Worm (Caenorhabditis elegans) whole organism, L1 larva: ENCODE measurements around the gene cnc-9.

ENCODE experiments used
- aha-1 ChIP-seq: fragments of 150-350 bp; optimal IDR thresholded peaks from 2 replicates; lab custom pipeline; 2014; ENCODE audit warnings: missing biosample characterization, missing genetic modification characterization
- alr-1 ChIP-seq: fragments of 200-800 bp; sonication (Bioruptor generic); optimal IDR thresholded peaks from 2 replicates; lab custom pipeline; 2018; ENCODE audit warnings: borderline replicate concordance, mild to moderate bottlenecking, missing genetic modification characterization, missing compliant biosample characterization
- ama-1 ChIP-seq: fragments of 150-350 bp; optimal IDR thresholded peaks from 2 replicates; lab custom pipeline; 2014
- blmp-1 ChIP-seq: fragments of 150-350 bp; optimal IDR thresholded peaks from 2 replicates; lab custom pipeline; 2014; ENCODE audit warnings: missing biosample characterization, missing genetic modification characterization
- ceh-63 ChIP-seq: fragments of 200-800 bp; sonication (Bioruptor generic); optimal IDR thresholded peaks from 2 replicates; lab custom pipeline; 2018; ENCODE audit warnings: mild to moderate bottlenecking, missing genetic modification characterization, missing compliant biosample characterization
- ceh-90 ChIP-seq: sonication (generic microtip); optimal IDR thresholded peaks from 2 replicates; lab custom pipeline; 2016; ENCODE audit warnings: missing genetic modification characterization, missing compliant biosample characterization
- ces-1 ChIP-seq: fragments of 150-350 bp; optimal IDR thresholded peaks from 2 replicates; lab custom pipeline; 2014; ENCODE audit warnings: missing biosample characterization, missing genetic modification reagents, missing genetic modification characterization
- dpl-1 ChIP-seq, 3 experiments: fragments of 150-350 bp in 2 of 3; sonication (generic microtip) in 1 of 3; optimal IDR thresholded peaks; 2 replicates each; lab custom pipeline; 2014 to 2017; ENCODE audit warnings: missing biosample characterization in 3 of 3, missing genetic modification characterization in 3 of 3, missing genetic modification reagents in 3 of 3
- dsc-1 ChIP-seq: sonication (generic microtip); optimal IDR thresholded peaks from 2 replicates; lab custom pipeline; 2016; ENCODE audit warnings: mild to moderate bottlenecking, missing genetic modification characterization, missing compliant biosample characterization
- efl-1 ChIP-seq, 4 experiments: fragments of 150-350 bp; optimal IDR thresholded peaks in 3 of 4; peaks in 1 of 4; 1 replicate in 1 of 4; 2 replicates in 3 of 4; lab custom pipeline; 2014; ENCODE audit warnings: missing biosample characterization in 2 of 4, missing genetic modification characterization in 2 of 4, missing genetic modification reagents in 2 of 4
- elt-2 ChIP-seq: sonication (generic microtip); optimal IDR thresholded peaks from 2 replicates; lab custom pipeline; 2016; ENCODE audit warnings: missing genetic modification characterization, mild to moderate bottlenecking, inconsistent platforms, missing compliant biosample characterization, missing genetic modification reagents
- elt-3 ChIP-seq, 6 experiments: fragments of 150-350 bp in 1 of 6; sonication (generic microtip); optimal IDR thresholded peaks; 2 replicates each; lab custom pipeline; 2017 to 2018; ENCODE audit warnings: missing biosample characterization in 6 of 6, missing genetic modification characterization in 6 of 6, inconsistent platforms in 1 of 6
- fkh-10 ChIP-seq: sonication (generic microtip); optimal IDR thresholded peaks from 2 replicates; lab custom pipeline; 2017; ENCODE audit warnings: missing biosample characterization, missing genetic modification reagents, missing genetic modification characterization
- fkh-4 ChIP-seq: sonication (generic microtip); optimal IDR thresholded peaks from 2 replicates; lab custom pipeline; 2016; ENCODE audit warnings: missing compliant biosample characterization, missing genetic modification characterization, borderline replicate concordance
- fkh-8 ChIP-seq: sonication (generic microtip); optimal IDR thresholded peaks from 2 replicates; lab custom pipeline; 2016; ENCODE audit warnings: mild to moderate bottlenecking, missing genetic modification characterization, missing compliant biosample characterization
- fos-1 ChIP-seq: fragments of 150-350 bp; optimal IDR thresholded peaks from 2 replicates; lab custom pipeline; 2014; ENCODE audit warnings: missing biosample characterization, missing genetic modification characterization
- grh-1 ChIP-seq: fragments of 200-800 bp; sonication (Bioruptor generic); IDR thresholded peaks from 2 replicates; pipeline ENCODE4 v1.3.6; 2022; ENCODE audit warnings: missing genetic modification reagents, missing genetic modification characterization, missing compliant biosample characterization
- hlh-4 ChIP-seq: sonication (generic microtip); optimal IDR thresholded peaks from 2 replicates; lab custom pipeline; 2016; ENCODE audit warnings: mild to moderate bottlenecking, missing genetic modification characterization, missing compliant biosample characterization
- isw-1 ChIP-seq: fragments of 200-800 bp; sonication (Bioruptor generic); IDR thresholded peaks from 2 replicates; pipeline ENCODE4 v1.3.6; 2022; ENCODE audit warnings: missing genetic modification characterization, missing compliant biosample characterization
- jun-1 ChIP-seq: fragments of 150-350 bp; optimal IDR thresholded peaks from 2 replicates; lab custom pipeline; 2014; ENCODE audit warnings: missing biosample characterization, missing genetic modification reagents, missing genetic modification characterization
- lin-14 ChIP-seq: fragments of 200-800 bp; sonication (Bioruptor generic); optimal IDR thresholded peaks from 2 replicates; lab custom pipeline; 2018; ENCODE audit warnings: mild to moderate bottlenecking, missing genetic modification characterization, moderate library complexity, missing compliant biosample characterization
- lin-15B ChIP-seq: fragments of 150-350 bp; sonication (generic microtip); optimal IDR thresholded peaks from 3 replicates; lab custom pipeline; 2014; ENCODE audit warnings: missing biosample characterization, missing genetic modification characterization
- lin-39 ChIP-seq: fragments of 150-350 bp; optimal IDR thresholded peaks from 2 replicates; lab custom pipeline; 2014; ENCODE audit warnings: missing biosample characterization, missing genetic modification reagents, missing genetic modification characterization
- mab-9 ChIP-seq: fragments of 200-800 bp; sonication (Bioruptor generic); IDR thresholded peaks from 2 replicates; pipeline ENCODE4 v1.3.6; 2022; ENCODE audit warnings: missing genetic modification reagents, missing genetic modification characterization, missing compliant biosample characterization
- mep-1 ChIP-seq: fragments of 150-350 bp; optimal IDR thresholded peaks from 2 replicates; lab custom pipeline; 2014; ENCODE audit warnings: missing biosample characterization, missing genetic modification characterization
- nhr-19 ChIP-seq: fragments of 200-800 bp; sonication (Bioruptor generic); conservative IDR thresholded peaks from 2 replicates; pipeline ENCODE4 v1.3.6; 2022; ENCODE audit warnings: missing genetic modification characterization, missing compliant biosample characterization
- nhr-237 ChIP-seq: fragments of 150-350 bp; optimal IDR thresholded peaks from 2 replicates; lab custom pipeline; 2014; ENCODE audit warnings: missing biosample characterization, missing genetic modification characterization
- nhr-28 ChIP-seq: fragments of 150-350 bp; optimal IDR thresholded peaks from 2 replicates; lab custom pipeline; 2014; ENCODE audit warnings: missing biosample characterization, missing genetic modification characterization
- nhr-47 ChIP-seq: sonication (generic microtip); optimal IDR thresholded peaks from 2 replicates; lab custom pipeline; 2016; ENCODE audit warnings: mild to moderate bottlenecking, missing genetic modification characterization, moderate library complexity, missing compliant biosample characterization
- nhr-71 ChIP-seq: sonication (generic microtip); optimal IDR thresholded peaks from 2 replicates; lab custom pipeline; 2016; ENCODE audit warnings: mild to moderate bottlenecking, missing genetic modification characterization, moderate library complexity, missing compliant biosample characterization
- nhr-76 ChIP-seq: sonication (generic microtip); optimal IDR thresholded peaks from 2 replicates; lab custom pipeline; 2017; ENCODE audit warnings: missing biosample characterization, missing genetic modification characterization
- nhr-85 ChIP-seq: sonication (generic microtip); peaks from one replicate; lab custom pipeline; 2016; ENCODE audit warnings: missing genetic modification characterization, inconsistent platforms, missing compliant biosample characterization
- nhr-90 ChIP-seq: sonication (generic microtip); optimal IDR thresholded peaks from 2 replicates; lab custom pipeline; 2016; ENCODE audit warnings: mild to moderate bottlenecking, missing genetic modification characterization, missing compliant biosample characterization; ENCODE audit not compliant: poor library complexity
- rnt-1 ChIP-seq: sonication (generic microtip); optimal IDR thresholded peaks from 2 replicates; lab custom pipeline; 2016; ENCODE audit warnings: mild to moderate bottlenecking, missing genetic modification characterization, moderate library complexity, missing compliant biosample characterization
- skn-1 ChIP-seq: fragments of 150-350 bp; optimal IDR thresholded peaks from 2 replicates; lab custom pipeline; 2014; ENCODE audit warnings: missing biosample characterization, missing genetic modification characterization
- sox-4 ChIP-seq: sonication (generic microtip); optimal IDR thresholded peaks from 2 replicates; lab custom pipeline; 2016; ENCODE audit warnings: missing genetic modification characterization, missing compliant biosample characterization
- sup-37 ChIP-seq: fragments of 200-800 bp; sonication (Bioruptor generic); optimal IDR thresholded peaks from 2 replicates; lab custom pipeline; 2018; ENCODE audit warnings: mild to moderate bottlenecking, missing genetic modification characterization, missing compliant biosample characterization
- swsn-7 ChIP-seq: sonication (generic microtip); optimal IDR thresholded peaks from 2 replicates; lab custom pipeline; 2016; ENCODE audit warnings: missing genetic modification characterization, missing compliant biosample characterization
- unc-130 ChIP-seq: fragments of 150-350 bp; optimal IDR thresholded peaks from 2 replicates; lab custom pipeline; 2017; ENCODE audit warnings: missing biosample characterization, missing genetic modification characterization, inconsistent platforms
- unc-30 ChIP-seq: sonication (generic microtip); optimal IDR thresholded peaks from 2 replicates; lab custom pipeline; 2017; ENCODE audit warnings: missing biosample characterization, missing genetic modification characterization
- vab-15 ChIP-seq: sonication (generic microtip); optimal IDR thresholded peaks from 2 replicates; lab custom pipeline; 2017; ENCODE audit warnings: missing genotype, mild to moderate bottlenecking, missing genetic modification characterization, missing compliant biosample characterization
- ztf-4 ChIP-seq: fragments of 150-350 bp; optimal IDR thresholded peaks from 2 replicates; lab custom pipeline; 2014; ENCODE audit warnings: missing biosample characterization, missing genetic modification characterization

The cnc-9 gene

DNA sequence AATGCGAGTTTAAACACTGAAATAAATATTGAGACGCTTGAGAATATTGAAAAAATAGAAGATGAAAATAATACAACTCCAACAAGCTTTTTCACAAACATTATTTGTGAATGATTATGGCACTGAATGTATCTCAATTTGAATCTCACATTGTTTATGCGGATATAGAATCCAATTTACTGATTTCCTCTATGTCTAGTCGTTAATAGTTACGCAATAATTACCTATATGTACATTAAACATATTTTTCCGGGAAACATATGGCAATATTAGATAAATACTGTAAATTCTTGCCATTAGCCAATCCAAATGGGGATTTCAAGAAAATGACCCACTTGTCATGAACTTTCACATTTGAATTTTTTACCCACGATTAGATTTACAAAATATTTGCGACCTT, 4.6 kb downstream of the cnc-9 start, which contains the start of gene srx-9:
TSS of gene srx-9 (minus strand) at position 101 of the 400 bp plus-strand sequence.
- no peak for TF ChIP-seq lin-15B (tag; lab: Kevin White, UChicago)
- TF ChIP-seq fkh-4 (tag; lab: Kevin White, UChicago), result no peak
- no peak for TF ChIP-seq mab-9 (GFP tag; lab: Robert Waterston, UW)
- no peak for TF ChIP-seq nhr-71 (tag; lab: Kevin White, UChicago)
- TF ChIP-seq nhr-90, result no peak
- TF ChIP-seq isw-1 (GFP tag; lab: Robert Waterston, UW), result no peak
- no peak for TF ChIP-seq blmp-1 (tag; lab: Kevin White, UChicago)

DNA sequence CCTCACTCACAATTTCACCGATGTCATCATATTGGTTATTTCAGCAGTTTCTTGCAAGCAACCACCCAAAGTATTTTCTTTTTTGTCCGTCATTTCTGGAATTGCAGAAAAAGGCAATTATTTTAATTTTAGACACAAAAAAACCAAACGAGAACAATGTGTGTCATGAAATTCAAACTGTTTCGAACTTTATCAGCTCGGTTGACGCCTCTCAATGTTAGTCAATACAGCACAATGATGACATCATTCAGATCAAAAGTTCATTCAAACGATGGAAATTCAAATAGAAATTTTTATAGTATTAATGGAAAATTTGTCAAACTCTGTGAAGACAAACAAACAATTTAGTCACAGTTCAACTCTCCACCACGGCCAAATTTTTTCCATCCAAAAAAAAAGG, 8.1 kb downstream of the cnc-9 start, which contains the start of gene fbxa-105:
TSS of gene fbxa-105 (minus strand) at position 97 of the 400 bp plus-strand sequence.
- TF ChIP-seq vab-15 (tag; lab: Kevin White, UChicago) (no peak), jun-1 (tag; lab: Kevin White, UChicago) (no peak), mep-1 (tag; lab: Kevin White, UChicago) (no peak), nhr-76 (no peak), elt-2 (peak; percentile 3), efl-1 (optimal IDR thresholded peaks at IDR 0.05; lab: Kevin White, UChicago) (no peak), efl-1 (GFP tag; optimal IDR thresholded peaks at IDR 0.05 in 1 of 2; lab: Kevin White, UChicago) (peak in 1 of 2 experiments; percentile 19), nhr-71 (tag; lab: Kevin White, UChicago) (no peak), isw-1 (GFP tag; lab: Robert Waterston, UW) (no peak)

DNA sequence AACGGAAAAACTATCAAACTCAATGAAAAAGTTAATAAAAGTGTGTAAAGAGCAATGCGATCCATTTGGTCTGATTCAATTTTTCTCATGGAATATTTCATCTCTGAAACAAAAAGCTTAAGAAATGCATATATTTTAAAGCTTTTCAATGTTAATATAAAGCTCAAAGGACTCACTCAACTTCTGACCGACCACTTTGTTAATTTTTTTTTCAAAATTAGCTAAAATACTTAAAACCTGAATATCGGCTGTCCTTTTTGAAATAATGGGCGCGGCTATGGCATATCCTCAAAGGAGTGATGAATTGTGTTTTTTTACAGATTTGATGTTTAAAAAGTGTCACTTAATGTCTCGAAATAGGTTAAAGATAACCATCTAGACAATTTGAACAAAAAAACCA, 10.2 kb downstream of the cnc-9 start, which contains the start of gene C02H6.1:
TSS of gene C02H6.1 (minus strand) at position 101 of the 400 bp plus-strand sequence.
- TF ChIP-seq ama-1 (lab: Kevin White, UChicago) (no peak), swsn-7 (no peak), skn-1 (tag; lab: Kevin White, UChicago) (no peak), alr-1 (tag; lab: Kevin White, UChicago) (no peak), unc-30 (no peak), sup-37 (no peak), jun-1 (tag; lab: Kevin White, UChicago) (no peak), elt-3 (tag; optimal IDR thresholded peaks at IDR 0.05; lab: Kevin White, UChicago) (no peak), nhr-47 (tag; lab: Kevin White, UChicago) (no peak), dsc-1 (tag; lab: Kevin White, UChicago) (no peak), unc-130 (tag; lab: Kevin White, UChicago) (no peak)

DNA sequence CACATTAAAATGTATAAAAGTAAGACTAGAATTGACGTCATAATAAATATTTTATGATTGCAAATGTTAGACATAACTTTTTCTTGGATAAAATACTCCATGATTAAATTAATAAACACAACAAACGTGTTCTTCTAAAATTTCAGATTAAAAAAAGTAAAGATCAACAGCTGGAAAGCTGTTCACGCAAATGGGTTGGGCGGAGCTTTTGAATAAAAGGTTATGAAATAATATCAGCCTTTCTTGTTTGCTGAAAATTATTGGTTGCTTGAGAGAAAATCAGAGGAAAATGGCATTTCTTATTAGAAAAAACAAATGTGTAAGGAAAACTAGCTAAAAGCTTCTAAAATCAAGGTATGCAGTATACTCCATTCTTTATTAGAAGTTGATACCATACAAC, 12.2 kb downstream of the cnc-9 start, which contains the start of gene C02H6.3:
TSS of gene C02H6.3 (minus strand) at position 101 of the 400 bp plus-strand sequence.
- TF ChIP-seq nhr-237 (tag; lab: Kevin White, UChicago), result no peak
- TF ChIP-seq sup-37, result no peak
- TF ChIP-seq, all 84 proteins: peak for 0

DNA sequence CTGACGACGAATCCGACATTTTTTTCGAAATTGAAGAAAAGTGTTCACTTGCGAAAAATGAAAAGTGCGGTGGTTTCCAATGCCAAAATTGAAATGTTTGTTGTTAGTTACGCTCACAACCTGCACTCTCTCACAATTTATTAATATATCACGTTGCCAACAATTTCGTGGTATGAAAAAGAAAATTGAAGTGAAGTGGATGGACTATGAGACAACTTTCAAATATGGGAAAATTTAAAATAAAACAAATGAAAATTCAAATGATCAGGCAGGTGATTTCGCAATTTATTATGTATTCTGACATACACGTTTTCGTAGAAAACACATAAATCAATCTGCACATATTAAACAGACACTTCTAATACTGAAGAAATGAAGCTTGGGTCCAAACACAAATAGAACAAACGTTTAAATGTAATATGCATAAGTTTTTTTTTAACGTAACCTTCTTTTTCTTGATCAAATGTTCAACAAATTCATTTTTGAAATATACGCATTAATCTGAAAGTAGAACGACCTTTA, 13.9 kb downstream of the cnc-9 start, which contains the start of gene srp-6:
TSS of gene srp-6 (minus strand) at position 51 of the 522 bp plus-strand sequence.
- peak; percentile 42 for TF ChIP-seq fkh-8 (tag; lab: Kevin White, UChicago)
- TF ChIP-seq elt-2, result no peak
- TF ChIP-seq efl-1 (optimal IDR thresholded peaks at IDR 0.05; lab: Kevin White, UChicago), result no peak
- TF ChIP-seq efl-1 (GFP tag; optimal IDR thresholded peaks at IDR 0.05 in 1 of 2; lab: Kevin White, UChicago), result peak in 1 of 2 experiments; percentile 5
- TF ChIP-seq nhr-76, result no peak
- no peak for TF ChIP-seq vab-15 (tag; lab: Kevin White, UChicago)
- no peak for TF ChIP-seq ces-1 (GFP tag; lab: Kevin White, UChicago)
- TF ChIP-seq ceh-63 (GFP tag; lab: Kevin White, UChicago), result no peak
- TF ChIP-seq aha-1 (tag; lab: Kevin White, UChicago), result no peak
- no peak for TF ChIP-seq fos-1
- no peak for TF ChIP-seq nhr-85
- no peak for TF ChIP-seq sox-4 (tag; lab: Kevin White, UChicago)
- TF ChIP-seq nhr-28, result no peak
- TF ChIP-seq sup-37, result no peak
- TF ChIP-seq lin-39 (tag; lab: Kevin White, UChicago), result no peak
- no peak for TF ChIP-seq fkh-4 (tag; lab: Kevin White, UChicago)
- peak; percentile 37 for TF ChIP-seq lin-14 (GFP tag; lab: Kevin White, UChicago)
- no peak for TF ChIP-seq mep-1 (tag; lab: Kevin White, UChicago)
- no peak for TF ChIP-seq ztf-4 (tag; lab: Kevin White, UChicago)
- no peak for TF ChIP-seq grh-1 (GFP tag; lab: Robert Waterston, UW)
- TF ChIP-seq nhr-19 (GFP tag; lab: Robert Waterston, UW), result no peak
- no peak for TF ChIP-seq rnt-1
- TF ChIP-seq dpl-1 (GFP tag; optimal IDR thresholded peaks at IDR 0.05; lab: Kevin White, UChicago), result no peak
- peak; percentile 47 for TF ChIP-seq nhr-71 (tag; lab: Kevin White, UChicago)
- peak; percentile 57 for TF ChIP-seq hlh-4
- TF ChIP-seq isw-1 (GFP tag; lab: Robert Waterston, UW), result no peak
- no peak for TF ChIP-seq ama-1 (lab: Kevin White, UChicago)
- TF ChIP-seq ceh-90 (tag; lab: Kevin White, UChicago), result no peak
- TF ChIP-seq blmp-1 (tag; lab: Kevin White, UChicago), result peak; percentile 35
- no peak for TF ChIP-seq fkh-10 (GFP tag; lab: Kevin White, UChicago)
